Worm (Caenorhabditis elegans): ENCODE results near the gene M60.4.

ce11 chrX:8231858-8232257 lies 4.3 kb downstream of the M60.4 start, which contains the start of gene K02A6.3:
- TF ChIP-seq dao-5 (tag; optimal IDR thresholded peaks at IDR 0.05) (no peak), him-1 (tag; optimal IDR thresholded peaks at IDR 0.05) (no peak), W03F9.2 (tag; optimal IDR thresholded peaks at IDR 0.05) (peak; percentile 58)
